Worm (Caenorhabditis elegans) whole organism, early embryonic: ENCODE measurements around the gene Y76B12C.6.

Experiments
- ama-1 ChIP-seq: fragments of 150-350 bp; optimal IDR thresholded peaks from 2 replicates; lab custom pipeline; 2014
- hmg-4 ChIP-seq: fragments of 200-800 bp; sonication (Bioruptor generic); optimal IDR thresholded peaks from 2 replicates; lab custom pipeline; 2018; ENCODE audit warnings: mild to moderate bottlenecking, missing genetic modification characterization, missing compliant biosample characterization
- scrt-1 ChIP-seq: fragments of 200-800 bp; sonication (Bioruptor generic); IDR thresholded peaks from 2 replicates; pipeline ENCODE4 v1.3.6; 2022; ENCODE audit warnings: missing genetic modification characterization, missing compliant biosample characterization

- no peak for TF ChIP-seq hmg-4 (GFP tag; lab: Kevin White, UChicago)
- TF ChIP-seq scrt-1 (GFP tag; lab: Robert Waterston, UW), result no peak
- TF ChIP-seq ama-1 (lab: Kevin White, UChicago), result no peak
Measured at ce11 chrIV:1990843-1991339, 9.7 kb downstream of the Y76B12C.6 start.
